Fruit fly (Drosophila melanogaster): ENCODE results near the gene Cpr78Cb.

Gene Cpr78Cb

dm6 chr3L:21298375-21298774 is 4.1 kb downstream of the Cpr78Cb start, which contains the start of gene CG43702:
TSS of gene CG43702 (plus strand) at chr3L:21298675.
- TF ChIP-seq pdm3 (GFP tag; optimal IDR thresholded peaks at IDR 0.05) (no peak), Sox102F (GFP tag; optimal IDR thresholded peaks at IDR 0.05) (no peak), acj6 (GFP tag; optimal IDR thresholded peaks at IDR 0.05) (no peak), CG4318 (GFP tag; optimal IDR thresholded peaks at IDR 0.05) (no peak)

dm6 chr3L:21299203-21299602 is 4.9 kb downstream of the Cpr78Cb start:
- no peak for TF ChIP-seq dsx (GFP tag; optimal IDR thresholded peaks at IDR 0.05; ENCODE audit: poor library complexity, severe bottlenecking)
- TF ChIP-seq CG31627 (GFP tag; optimal IDR thresholded peaks at IDR 0.05): no peak
- no peak for TF ChIP-seq Sox14 (GFP tag; optimal IDR thresholded peaks at IDR 0.05)
- TF ChIP-seq CG8632 (GFP tag; optimal IDR thresholded peaks at IDR 0.05): no peak
- TF ChIP-seq Gug (GFP tag; IDR thresholded peaks at IDR 0.05): no peak
- no peak for TF ChIP-seq eg (GFP tag; IDR thresholded peaks at IDR 0.05)
- TF ChIP-seq Smox (GFP tag; optimal IDR thresholded peaks at IDR 0.05): no peak
- no peak for TF ChIP-seq CG7368 (GFP tag; optimal IDR thresholded peaks at IDR 0.05)
- no peak for TF ChIP-seq Blimp-1 (GFP tag; optimal IDR thresholded peaks at IDR 0.05)
- TF ChIP-seq dac (GFP tag; optimal IDR thresholded peaks at IDR 0.05): no peak
- TF ChIP-seq achi (GFP tag; optimal IDR thresholded peaks at IDR 0.05): no peak
- TF ChIP-seq CG1621 (tag; optimal IDR thresholded peaks at IDR 0.05): no peak
- no peak for TF ChIP-seq Hr38 (GFP tag; optimal IDR thresholded peaks at IDR 0.05)
- TF ChIP-seq CG15336 (GFP tag; IDR thresholded peaks at IDR 0.05): no peak
- no peak for TF ChIP-seq Sox15 (GFP tag; optimal IDR thresholded peaks at IDR 0.05)
- no peak for TF ChIP-seq CG11294 (GFP tag; IDR thresholded peaks at IDR 0.05)

DNA sequence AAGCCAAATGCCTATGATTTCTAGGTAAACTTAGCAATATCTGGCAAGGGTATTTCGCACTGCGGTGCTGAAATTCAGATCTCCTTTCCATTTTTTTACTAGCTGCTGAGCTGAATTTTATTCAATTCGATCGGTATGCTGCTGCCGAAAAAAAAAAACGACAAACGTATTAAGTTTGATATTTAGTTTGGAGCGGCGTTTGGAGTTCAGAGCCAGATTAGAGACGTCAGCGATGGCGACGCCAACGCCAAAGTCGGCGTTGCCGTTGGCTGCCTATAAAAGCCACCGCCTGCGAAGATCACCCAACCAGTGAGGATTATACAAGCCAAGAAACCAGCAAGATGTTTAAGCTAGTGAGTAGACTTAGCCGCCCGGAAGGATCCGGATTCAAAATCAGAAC is 6.0 kb downstream of the Cpr78Cb start, which contains the start of gene Cpr78Cc:
Gene Cpr78Cc, plus strand, starts transcription at position 301 of the 400 bp plus-strand sequence.
- TF ChIP-seq CG7368 (GFP tag; optimal IDR thresholded peaks at IDR 0.05): no peak
- no peak for TF ChIP-seq CG6808 (GFP tag; optimal IDR thresholded peaks at IDR 0.05)
- TF ChIP-seq Ets96B (tag; optimal IDR thresholded peaks at IDR 0.05): no peak
- no peak for TF ChIP-seq CG10669 (GFP tag; optimal IDR thresholded peaks at IDR 0.05)
- TF ChIP-seq dsx (GFP tag; optimal IDR thresholded peaks at IDR 0.05; ENCODE audit: poor library complexity, severe bottlenecking): no peak
- no peak for TF ChIP-seq CG11902 (GFP tag; optimal IDR thresholded peaks at IDR 0.05)
- no peak for TF ChIP-seq esn (GFP tag; optimal IDR thresholded peaks at IDR 0.05)
- no peak for TF ChIP-seq pdm3 (GFP tag; optimal IDR thresholded peaks at IDR 0.05)
- no peak for TF ChIP-seq Sox102F (GFP tag; optimal IDR thresholded peaks at IDR 0.05)
- TF ChIP-seq CG6792 (GFP tag; optimal IDR thresholded peaks at IDR 0.05): no peak
- no peak for TF ChIP-seq CG8319 (GFP tag; optimal IDR thresholded peaks at IDR 0.05)
- TF ChIP-seq acj6 (GFP tag; optimal IDR thresholded peaks at IDR 0.05): no peak

DNA sequence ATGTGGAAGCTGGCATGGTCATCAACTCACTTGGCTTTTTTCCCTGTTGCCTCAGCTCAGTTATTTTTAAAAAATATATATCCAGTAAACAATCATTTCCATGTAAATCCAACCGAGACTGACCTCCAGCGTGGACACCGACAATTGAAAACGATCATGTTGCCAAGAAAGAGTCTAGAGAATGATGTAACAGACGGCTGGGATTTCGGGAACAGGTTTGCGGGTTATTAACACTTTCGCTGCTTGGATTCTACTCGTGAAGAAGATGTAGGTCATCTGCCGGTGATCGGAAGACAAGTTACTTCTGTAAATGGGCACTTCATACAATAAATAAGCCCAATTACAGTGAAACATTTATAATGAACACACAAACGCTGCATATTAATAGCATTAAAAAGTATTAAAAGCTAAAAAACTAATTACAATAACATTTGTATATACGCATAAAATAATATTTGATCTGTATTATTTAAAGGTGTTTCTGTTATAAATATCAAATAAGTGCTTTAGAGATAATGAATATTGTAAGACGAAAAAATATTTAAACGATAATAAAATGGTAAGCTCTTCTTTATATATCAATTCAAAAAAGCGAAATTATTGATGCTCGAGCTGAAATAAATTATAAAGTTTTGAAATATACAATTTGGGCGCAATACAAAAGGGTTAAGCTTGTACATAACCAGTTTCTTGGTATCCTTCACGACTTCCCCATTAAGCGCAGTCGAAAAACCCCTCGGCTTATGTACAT is 7.6 kb downstream of the Cpr78Cb start:
- peak; percentile 15 for TF ChIP-seq CG6808 (GFP tag; optimal IDR thresholded peaks at IDR 0.05)
- TF ChIP-seq CG3919 (GFP tag; optimal IDR thresholded peaks at IDR 0.05): peak; percentile 31
- TF ChIP-seq CG10669 (GFP tag; optimal IDR thresholded peaks at IDR 0.05): peak; percentile 3
- no peak for TF ChIP-seq CG9139 (GFP tag; optimal IDR thresholded peaks at IDR 0.05)
- peak; percentile 45 for TF ChIP-seq CG3032 (tag; optimal IDR thresholded peaks at IDR 0.05)
- TF ChIP-seq CG6854 (GFP tag; optimal IDR thresholded peaks at IDR 0.05): no peak
- TF ChIP-seq Eip75B (GFP tag; optimal IDR thresholded peaks at IDR 0.05): no peak
- no peak for TF ChIP-seq CG16779 (tag; optimal IDR thresholded peaks at IDR 0.05)
- peak; percentile 4 for TF ChIP-seq CG6792 (GFP tag; optimal IDR thresholded peaks at IDR 0.05)
- TF ChIP-seq spab (GFP tag; optimal IDR thresholded peaks at IDR 0.05): no peak
- peak; percentile 18 for TF ChIP-seq CG8632 (GFP tag; optimal IDR thresholded peaks at IDR 0.05)
- TF ChIP-seq pdm3 (GFP tag; optimal IDR thresholded peaks at IDR 0.05): peak; percentile 18
- no peak for TF ChIP-seq CG11902 (GFP tag; optimal IDR thresholded peaks at IDR 0.05)
- TF ChIP-seq esn (GFP tag; optimal IDR thresholded peaks at IDR 0.05): no peak
- peak; percentile 85 for TF ChIP-seq Blimp-1 (GFP tag; optimal IDR thresholded peaks at IDR 0.05)
- TF ChIP-seq Ets96B (tag; optimal IDR thresholded peaks at IDR 0.05): peak; percentile 38
- TF ChIP-seq dsx (GFP tag; optimal IDR thresholded peaks at IDR 0.05; ENCODE audit: poor library complexity, severe bottlenecking): peak; percentile 18
- TF ChIP-seq svp (GFP tag): no peak
- TF ChIP-seq Eip78C (GFP tag): peak; percentile 86
